Fruit fly (Drosophila melanogaster): ENCODE data around the gene CG33509.

DNA sequence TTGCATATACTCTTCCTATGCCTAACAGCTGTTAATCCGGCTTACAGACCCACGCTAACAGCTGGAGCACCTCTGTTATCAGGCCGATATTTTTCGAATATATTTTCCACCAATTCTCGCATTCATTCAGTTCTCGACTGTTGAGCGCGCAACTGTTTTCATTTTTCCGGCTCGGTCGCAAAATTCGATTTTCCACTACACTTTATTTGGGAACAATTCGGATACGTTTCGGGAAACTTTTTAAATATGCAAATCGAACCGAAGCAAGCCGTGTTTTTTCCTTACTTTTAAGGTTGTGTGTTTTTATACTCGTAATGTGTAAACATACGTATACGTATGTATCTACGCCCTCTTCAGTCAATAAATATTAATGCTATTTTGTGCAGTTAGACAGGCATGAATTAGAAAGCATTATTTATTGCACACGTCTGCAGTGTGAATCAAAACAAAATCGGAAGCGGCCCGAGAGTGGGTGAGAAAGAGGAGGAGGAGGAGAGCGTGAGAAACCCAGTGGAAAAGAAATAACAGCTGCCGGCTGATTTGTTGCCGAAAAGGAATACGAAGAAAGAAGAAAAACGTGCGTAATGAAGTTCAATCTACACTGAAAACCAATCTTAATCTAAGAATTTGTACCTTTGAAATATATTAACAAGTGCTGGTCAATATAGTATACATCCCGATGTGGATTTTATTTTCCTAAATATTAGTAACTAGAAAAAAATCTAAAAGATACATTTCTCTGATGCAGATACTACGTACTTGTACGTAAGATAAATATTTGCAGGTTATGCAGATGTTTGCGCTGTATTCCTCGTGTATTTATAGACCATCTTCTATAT, 21.6 kb upstream of the CG33509 start:
- TF ChIP-seq HLH106 (tag; optimal IDR thresholded peaks at IDR 0.05) (no peak), Myc (optimal IDR thresholded peaks at IDR 0.05) (no peak), Dif (GFP tag; optimal IDR thresholded peaks at IDR 0.05; ENCODE audit: partially characterized antibody) (no peak), Dfd (GFP tag; optimal IDR thresholded peaks at IDR 0.05) (no peak)

All from whole organism, wandering third instar larva.